Worm (Caenorhabditis elegans) whole organism, early embryonic: ENCODE measurements around the gene T16G1.7.

ENCODE experiments used
- B0310.2 ChIP-seq: sonication (generic microtip); optimal IDR thresholded peaks from 2 replicates; lab custom pipeline; 2016; ENCODE audit warnings: mild to moderate bottlenecking, missing genetic modification characterization, missing compliant biosample characterization
- F13C5.2 ChIP-seq: sonication (generic microtip); optimal IDR thresholded peaks from 2 replicates; lab custom pipeline; 2017; ENCODE audit warnings: mild to moderate bottlenecking, missing genetic modification characterization, inconsistent platforms, missing compliant biosample characterization
- aly-1 ChIP-seq: sonication (generic microtip); optimal IDR thresholded peaks from 2 replicates; lab custom pipeline; 2016; ENCODE audit warnings: missing genetic modification characterization, missing compliant biosample characterization
- ama-1 ChIP-seq: fragments of 150-350 bp; optimal IDR thresholded peaks from 2 replicates; lab custom pipeline; 2014
- ceh-13 ChIP-seq: fragments of 200-800 bp; sonication (Bioruptor generic); optimal IDR thresholded peaks from 2 replicates; lab custom pipeline; 2018; ENCODE audit warnings: mild to moderate bottlenecking, missing genetic modification characterization, missing compliant biosample characterization
- ceh-36 ChIP-seq: sonication (generic microtip); optimal IDR thresholded peaks from 2 replicates; lab custom pipeline; 2016; ENCODE audit warnings: missing genetic modification characterization, inconsistent platforms, missing compliant biosample characterization
- ets-7 ChIP-seq: sonication (generic microtip); optimal IDR thresholded peaks from 2 replicates; lab custom pipeline; 2016; ENCODE audit warnings: missing genotype, missing genetic modification characterization, missing compliant biosample characterization
- flt-1 ChIP-seq: fragments of 200-800 bp; sonication (Bioruptor generic); IDR thresholded peaks from 2 replicates; pipeline ENCODE4 v1.3.6; 2022; ENCODE audit warnings: missing genetic modification characterization, missing compliant biosample characterization
- hmbx-1 ChIP-seq: sonication (generic microtip); optimal IDR thresholded peaks from 2 replicates; lab custom pipeline; 2016; ENCODE audit warnings: mild to moderate bottlenecking, missing genetic modification characterization, missing compliant biosample characterization
- hmg-4 ChIP-seq: fragments of 200-800 bp; sonication (Bioruptor generic); optimal IDR thresholded peaks from 2 replicates; lab custom pipeline; 2018; ENCODE audit warnings: mild to moderate bottlenecking, missing genetic modification characterization, missing compliant biosample characterization
- hnd-1 ChIP-seq: sonication (generic microtip); optimal IDR thresholded peaks from 2 replicates; lab custom pipeline; 2016; ENCODE audit warnings: missing genetic modification characterization, missing compliant biosample characterization
- pes-1 ChIP-seq: fragments of 200-800 bp; sonication (Bioruptor generic); IDR thresholded peaks from 2 replicates; pipeline ENCODE4 v1.3.6; 2022; ENCODE audit warnings: missing genetic modification reagents, missing genetic modification characterization, missing compliant biosample characterization
- scrt-1 ChIP-seq: fragments of 200-800 bp; sonication (Bioruptor generic); IDR thresholded peaks from 2 replicates; pipeline ENCODE4 v1.3.6; 2022; ENCODE audit warnings: missing genetic modification characterization, missing compliant biosample characterization
- sea-1 ChIP-seq: fragments of 200-800 bp; sonication (Bioruptor generic); conservative IDR thresholded peaks from 2 replicates; pipeline ENCODE4 v1.3.6; 2022; ENCODE audit warnings: missing genetic modification characterization, missing compliant biosample characterization
- tbx-11 ChIP-seq: fragments of 200-800 bp; sonication (Bioruptor generic); IDR thresholded peaks from 2 replicates; pipeline ENCODE4 v1.3.6; 2022; ENCODE audit warnings: missing genetic modification characterization, missing compliant biosample characterization
- tbx-37 ChIP-seq: fragments of 200-800 bp; sonication (Bioruptor generic); conservative IDR thresholded peaks from 2 replicates; pipeline ENCODE4 v1.3.6; 2022; ENCODE audit warnings: missing genetic modification reagents, missing genetic modification characterization, missing compliant biosample characterization
- tra-4 ChIP-seq: sonication (generic microtip); optimal IDR thresholded peaks from 2 replicates; lab custom pipeline; 2017; ENCODE audit warnings: missing genetic modification characterization, missing compliant biosample characterization

Gene T16G1.7

ce11 chrV:12907436-12907835 is 27.5 kb downstream of the T16G1.7 start:
- TF ChIP-seq hnd-1 (no peak), hmbx-1 (tag; lab: Kevin White, UChicago) (no peak), ets-7 (tag; lab: Kevin White, UChicago) (no peak), ceh-36 (no peak), flt-1 (no peak), ama-1 (lab: Kevin White, UChicago) (no peak), tbx-37 (GFP tag; lab: Robert Waterston, UW) (no peak), F13C5.2 (no peak), sea-1 (GFP tag; lab: Robert Waterston, UW) (no peak), scrt-1 (GFP tag; lab: Robert Waterston, UW) (no peak), ceh-13 (GFP tag; lab: Kevin White, UChicago) (no peak), aly-1 (tag; lab: Kevin White, UChicago) (no peak), hmg-4 (GFP tag; lab: Kevin White, UChicago) (no peak), B0310.2 (tag; lab: Kevin White, UChicago) (no peak), tra-4 (no peak), tbx-11 (GFP tag; lab: Robert Waterston, UW) (no peak), pes-1 (no peak)

- TF ChIP-seq tra-4 = no peak
- no peak for TF ChIP-seq aly-1 (tag; lab: Kevin White, UChicago)
- no peak for TF ChIP-seq F13C5.2
- TF ChIP-seq hnd-1 = no peak
- TF ChIP-seq flt-1 = no peak
- TF ChIP-seq tbx-37 (GFP tag; lab: Robert Waterston, UW) = no peak
- no peak for TF ChIP-seq hmg-4 (GFP tag; lab: Kevin White, UChicago)
- no peak for TF ChIP-seq hmbx-1 (tag; lab: Kevin White, UChicago)
Observed at ce11 chrV:12906732-12907131, 28.2 kb downstream of the T16G1.7 start, which contains the start of gene ttr-29. Gene ttr-29, minus strand, starts transcription at chrV:12906832.

- TF ChIP-seq F13C5.2 = no peak
- no peak for TF ChIP-seq flt-1
- no peak for TF ChIP-seq ets-7 (tag; lab: Kevin White, UChicago)
- TF ChIP-seq pes-1 = no peak
- no peak for TF ChIP-seq ceh-36
- no peak for TF ChIP-seq ama-1 (lab: Kevin White, UChicago)
- no peak for TF ChIP-seq scrt-1 (GFP tag; lab: Robert Waterston, UW)
- no peak for TF ChIP-seq ceh-13 (GFP tag; lab: Kevin White, UChicago)
- TF ChIP-seq tra-4 = no peak
- TF ChIP-seq aly-1 (tag; lab: Kevin White, UChicago) = no peak
- no peak for TF ChIP-seq sea-1 (GFP tag; lab: Robert Waterston, UW)
- no peak for TF ChIP-seq tbx-11 (GFP tag; lab: Robert Waterston, UW)
- no peak for TF ChIP-seq B0310.2 (tag; lab: Kevin White, UChicago)
Observed at ce11 chrV:12905074-12905473, 29.8 kb downstream of the T16G1.7 start, which contains the start of gene ttr-28. Gene ttr-28, minus strand, starts transcription at chrV:12905174.

ce11 chrV:12904054-12904453 is 30.9 kb downstream of the T16G1.7 start, which contains the start of gene ttr-27:
Gene ttr-27, minus strand, starts transcription at chrV:12904098.
- TF ChIP-seq hnd-1 = no peak
- no peak for TF ChIP-seq scrt-1 (GFP tag; lab: Robert Waterston, UW)
- no peak for TF ChIP-seq sea-1 (GFP tag; lab: Robert Waterston, UW)
- TF ChIP-seq pes-1 = no peak
- TF ChIP-seq ama-1 (lab: Kevin White, UChicago) = no peak
- no peak for TF ChIP-seq tbx-11 (GFP tag; lab: Robert Waterston, UW)
- no peak for TF ChIP-seq tbx-37 (GFP tag; lab: Robert Waterston, UW)
- TF ChIP-seq B0310.2 (tag; lab: Kevin White, UChicago) = no peak
- no peak for TF ChIP-seq F13C5.2
- no peak for TF ChIP-seq flt-1
- no peak for TF ChIP-seq tra-4
- TF ChIP-seq ceh-36 = no peak
- no peak for TF ChIP-seq ets-7 (tag; lab: Kevin White, UChicago)

ce11 chrV:12901301-12901700 is 33.6 kb downstream of the T16G1.7 start:
- no peak for TF ChIP-seq tra-4
- TF ChIP-seq F13C5.2 = no peak
- TF ChIP-seq ceh-36 = no peak
- TF ChIP-seq flt-1 = no peak

ce11 chrV:12898583-12899232 is 36.2 kb downstream of the T16G1.7 start:
- TF ChIP-seq tbx-37 (GFP tag; lab: Robert Waterston, UW) (no peak), pes-1 (no peak), ama-1 (lab: Kevin White, UChicago) (no peak), flt-1 (no peak), B0310.2 (tag; lab: Kevin White, UChicago) (no peak), aly-1 (tag; lab: Kevin White, UChicago) (no peak), ceh-36 (no peak), hmg-4 (GFP tag; lab: Kevin White, UChicago) (no peak), ets-7 (tag; lab: Kevin White, UChicago) (no peak), ceh-13 (GFP tag; lab: Kevin White, UChicago) (no peak), F13C5.2 (no peak), hmbx-1 (tag; lab: Kevin White, UChicago) (no peak), hnd-1 (no peak), tra-4 (no peak), scrt-1 (GFP tag; lab: Robert Waterston, UW) (no peak), sea-1 (GFP tag; lab: Robert Waterston, UW) (no peak), tbx-11 (GFP tag; lab: Robert Waterston, UW) (no peak)

ce11 chrV:12897338-12897737 is 37.6 kb downstream of the T16G1.7 start:
- TF ChIP-seq ets-7 (tag; lab: Kevin White, UChicago) = no peak
- no peak for TF ChIP-seq F13C5.2
- TF ChIP-seq ceh-36 = no peak
- TF ChIP-seq pes-1 = no peak
- no peak for TF ChIP-seq ama-1 (lab: Kevin White, UChicago)
- TF ChIP-seq B0310.2 (tag; lab: Kevin White, UChicago) = no peak
- no peak for TF ChIP-seq hmg-4 (GFP tag; lab: Kevin White, UChicago)
- TF ChIP-seq hmbx-1 (tag; lab: Kevin White, UChicago) = no peak
- no peak for TF ChIP-seq tbx-11 (GFP tag; lab: Robert Waterston, UW)
- no peak for TF ChIP-seq sea-1 (GFP tag; lab: Robert Waterston, UW)
- no peak for TF ChIP-seq tbx-37 (GFP tag; lab: Robert Waterston, UW)
- TF ChIP-seq scrt-1 (GFP tag; lab: Robert Waterston, UW) = no peak
- no peak for TF ChIP-seq hnd-1
